Worm (Caenorhabditis elegans): ENCODE measurements around the gene let-19.

The let-19 gene

DNA sequence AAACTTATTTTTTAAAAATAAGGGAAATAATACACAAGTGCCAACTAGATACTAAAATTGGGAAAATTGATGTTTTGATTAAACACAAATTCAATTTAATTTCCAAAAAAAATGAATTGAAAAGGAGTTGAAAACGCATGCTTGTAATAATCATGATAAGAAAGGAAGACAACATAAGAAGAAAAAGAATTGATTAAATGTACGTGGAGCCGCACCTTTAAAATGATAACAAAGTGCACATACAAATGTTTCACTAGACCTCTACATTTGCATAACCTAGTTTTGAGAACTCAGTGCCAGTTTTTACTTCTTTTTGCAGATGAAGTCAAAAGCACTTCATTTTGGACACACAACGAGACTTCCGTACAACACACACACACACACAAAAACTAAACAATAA is 9.0 kb upstream of the let-19 start:
- TF ChIP-seq lsy-2 (tag; optimal IDR thresholded peaks at IDR 0.05) (no peak), nhr-76 (tag; optimal IDR thresholded peaks at IDR 0.05) (no peak), unc-39 (tag; optimal IDR thresholded peaks at IDR 0.05) (no peak), snpc-4 (tag; optimal IDR thresholded peaks at IDR 0.05) (no peak), ces-1 (GFP tag; optimal IDR thresholded peaks at IDR 0.05) (no peak), lin-13 (tag; optimal IDR thresholded peaks at IDR 0.05) (no peak), mab-5 (tag; optimal IDR thresholded peaks at IDR 0.05) (no peak), nhr-12 (tag; optimal IDR thresholded peaks at IDR 0.05) (no peak), unc-120 (tag; optimal IDR thresholded peaks at IDR 0.05; ENCODE audit: poor library complexity, severe bottlenecking) (no peak), ztf-11 (tag; optimal IDR thresholded peaks at IDR 0.05) (no peak), M03D4.4 (tag; optimal IDR thresholded peaks at IDR 0.05) (no peak), nhr-2 (tag; optimal IDR thresholded peaks at IDR 0.05) (no peak), hlh-1 (tag; optimal IDR thresholded peaks at IDR 0.05) (no peak), tbx-8 (GFP tag; optimal IDR thresholded peaks at IDR 0.05) (no peak), ham-2 (GFP tag; optimal IDR thresholded peaks at IDR 0.05) (no peak), ceh-43 (GFP tag; optimal IDR thresholded peaks at IDR 0.05) (no peak)

DNA sequence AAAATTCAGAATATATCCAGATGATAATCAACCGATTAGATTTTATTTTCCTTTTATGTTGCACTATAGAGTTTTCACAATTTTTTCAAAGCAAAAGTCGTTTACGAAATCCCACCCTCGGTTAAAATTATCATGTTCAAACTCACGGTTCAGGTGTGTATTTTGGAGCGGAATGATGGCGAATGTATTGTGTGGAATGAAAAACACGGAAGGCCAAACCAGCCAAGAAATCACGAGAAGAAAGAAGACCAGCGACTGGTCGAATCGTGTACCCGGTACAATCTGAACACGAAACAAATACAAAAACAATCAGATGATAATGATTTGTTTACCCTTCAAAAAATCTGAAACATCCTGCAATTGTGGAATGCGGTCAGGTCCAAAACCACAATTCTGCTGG is 7.4 kb upstream of the let-19 start:
- TF ChIP-seq M03D4.4 (tag; optimal IDR thresholded peaks at IDR 0.05) (no peak), unc-62 (GFP tag; optimal IDR thresholded peaks at IDR 0.05) (no peak), flh-1 (GFP tag; optimal IDR thresholded peaks at IDR 0.05) (no peak), mep-1 (tag; optimal IDR thresholded peaks at IDR 0.05) (no peak), snpc-4 (tag; optimal IDR thresholded peaks at IDR 0.05) (no peak), elt-1 (tag; optimal IDR thresholded peaks at IDR 0.05; ENCODE audit: borderline replicate concordance, insufficient read depth) (no peak), ceh-83 (GFP tag; optimal IDR thresholded peaks at IDR 0.05) (no peak), ham-2 (GFP tag; optimal IDR thresholded peaks at IDR 0.05) (no peak), drap-1 (GFP tag; optimal IDR thresholded peaks at IDR 0.05) (no peak), ceh-39 (tag; optimal IDR thresholded peaks at IDR 0.05) (no peak), blmp-1 (tag; optimal IDR thresholded peaks at IDR 0.05) (no peak), sptf-1 (tag; optimal IDR thresholded peaks at IDR 0.05) (no peak), nhr-76 (tag; optimal IDR thresholded peaks at IDR 0.05) (no peak), cnd-1 (tag; optimal IDR thresholded peaks at IDR 0.05) (no peak), bed-3 (GFP tag; optimal IDR thresholded peaks at IDR 0.05) (no peak), nhr-2 (tag; optimal IDR thresholded peaks at IDR 0.05) (no peak), lsy-2 (tag; optimal IDR thresholded peaks at IDR 0.05) (no peak)

DNA sequence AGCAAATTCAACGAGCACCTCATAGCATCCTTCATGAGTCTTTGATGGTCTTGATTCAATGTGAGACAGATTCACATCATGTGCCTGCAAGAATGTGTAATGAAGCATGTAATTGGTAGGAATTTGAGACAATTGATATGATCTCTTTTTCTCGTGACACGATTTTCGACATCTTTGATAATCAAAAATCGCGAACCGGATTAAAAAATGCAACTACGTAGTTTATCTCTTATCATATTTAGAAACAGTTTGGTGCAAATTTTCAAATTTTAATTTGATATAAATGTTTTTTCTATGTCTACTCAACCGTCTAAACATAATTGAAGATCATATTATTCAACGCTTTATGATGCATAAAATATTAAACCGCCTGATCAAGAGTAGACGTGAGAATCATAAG is 6.4 kb upstream of the let-19 start:
- TF ChIP-seq M03D4.4 (tag; optimal IDR thresholded peaks at IDR 0.05) (no peak), blmp-1 (tag; optimal IDR thresholded peaks at IDR 0.05) (no peak), mab-5 (tag; optimal IDR thresholded peaks at IDR 0.05) (no peak), nhr-2 (tag; optimal IDR thresholded peaks at IDR 0.05) (no peak), lsy-2 (tag; optimal IDR thresholded peaks at IDR 0.05) (no peak), nhr-28 (tag; optimal IDR thresholded peaks at IDR 0.05) (no peak), ceh-39 (tag; optimal IDR thresholded peaks at IDR 0.05) (no peak), hlh-1 (tag; optimal IDR thresholded peaks at IDR 0.05) (no peak), zip-8 (tag; optimal IDR thresholded peaks at IDR 0.05) (no peak), pha-4 (tag; optimal IDR thresholded peaks at IDR 0.05) (no peak)

- no peak for TF ChIP-seq nhr-12 (tag; optimal IDR thresholded peaks at IDR 0.05)
- no peak for TF ChIP-seq unc-62 (GFP tag; optimal IDR thresholded peaks at IDR 0.05)
- no peak for TF ChIP-seq ceh-43 (GFP tag; optimal IDR thresholded peaks at IDR 0.05)
- TF ChIP-seq lsy-2 (tag; optimal IDR thresholded peaks at IDR 0.05) = no peak
- no peak for TF ChIP-seq flh-1 (GFP tag; optimal IDR thresholded peaks at IDR 0.05)
- TF ChIP-seq ham-2 (GFP tag; optimal IDR thresholded peaks at IDR 0.05) = no peak
- no peak for TF ChIP-seq snpc-4 (tag; optimal IDR thresholded peaks at IDR 0.05)
- no peak for TF ChIP-seq elt-1 (tag; optimal IDR thresholded peaks at IDR 0.05; ENCODE audit: borderline replicate concordance, insufficient read depth)
- TF ChIP-seq unc-120 (tag; optimal IDR thresholded peaks at IDR 0.05; ENCODE audit: poor library complexity, severe bottlenecking) = no peak
- no peak for TF ChIP-seq ceh-83 (GFP tag; optimal IDR thresholded peaks at IDR 0.05)
- no peak for TF ChIP-seq nhr-28 (tag; optimal IDR thresholded peaks at IDR 0.05)
- TF ChIP-seq ces-1 (GFP tag; optimal IDR thresholded peaks at IDR 0.05) = no peak
- no peak for TF ChIP-seq hlh-1 (tag; optimal IDR thresholded peaks at IDR 0.05)
- TF ChIP-seq nhr-237 (tag; optimal IDR thresholded peaks at IDR 0.05) = no peak
- TF ChIP-seq mep-1 (tag; optimal IDR thresholded peaks at IDR 0.05) = no peak
- TF ChIP-seq tbx-8 (GFP tag; optimal IDR thresholded peaks at IDR 0.05) = no peak
These were observed 5.6 kb upstream of the let-19 start for ce11 chrII:8765131-8765530.

DNA sequence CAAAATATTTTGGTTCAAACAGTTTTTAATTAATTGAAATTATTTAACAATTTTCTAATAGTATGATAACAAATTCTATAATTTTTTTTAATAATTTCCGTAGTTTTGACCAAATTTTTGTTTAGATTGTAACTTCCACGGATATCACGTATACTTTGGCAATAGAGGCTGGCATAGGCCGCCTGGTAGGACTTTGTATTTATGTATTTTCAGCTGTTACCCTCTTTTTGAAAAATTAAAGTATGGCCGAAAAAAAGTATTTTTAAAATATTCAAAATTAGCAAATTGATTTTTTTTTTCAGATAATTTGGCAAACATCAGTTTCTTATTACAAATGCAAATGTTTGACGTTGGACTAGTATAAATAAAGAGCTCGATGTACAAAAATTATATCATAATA is 4.3 kb upstream of the let-19 start, which contains the start of the genes nsph-1.1 and K08F8.15:
Gene nsph-1.1, plus strand, starts transcription at position 301 of the 400 bp plus-strand sequence.
Gene K08F8.15, plus strand, starts transcription at position 335 of the 400 bp plus-strand sequence.
- TF ChIP-seq ceh-43 (GFP tag; optimal IDR thresholded peaks at IDR 0.05) (no peak), sptf-1 (tag; optimal IDR thresholded peaks at IDR 0.05) (no peak), nhr-2 (tag; optimal IDR thresholded peaks at IDR 0.05) (no peak), ceh-83 (GFP tag; optimal IDR thresholded peaks at IDR 0.05) (no peak), flh-1 (GFP tag; optimal IDR thresholded peaks at IDR 0.05) (no peak), nhr-76 (tag; optimal IDR thresholded peaks at IDR 0.05) (no peak), ces-1 (GFP tag; optimal IDR thresholded peaks at IDR 0.05) (no peak), M03D4.4 (tag; optimal IDR thresholded peaks at IDR 0.05) (no peak), lin-13 (tag; optimal IDR thresholded peaks at IDR 0.05) (no peak), drap-1 (GFP tag; optimal IDR thresholded peaks at IDR 0.05) (no peak), bed-3 (GFP tag; optimal IDR thresholded peaks at IDR 0.05) (no peak), ham-2 (GFP tag; optimal IDR thresholded peaks at IDR 0.05) (no peak), pha-4 (tag; optimal IDR thresholded peaks at IDR 0.05) (no peak), mab-5 (tag; optimal IDR thresholded peaks at IDR 0.05) (no peak), cnd-1 (tag; optimal IDR thresholded peaks at IDR 0.05) (no peak), blmp-1 (tag; optimal IDR thresholded peaks at IDR 0.05) (no peak), tbx-8 (GFP tag; optimal IDR thresholded peaks at IDR 0.05) (no peak), unc-62 (GFP tag; optimal IDR thresholded peaks at IDR 0.05) (no peak)

Data from whole organism, mixed stage, embryonic.